Fruit fly (Drosophila melanogaster) whole organism, prepupa: ENCODE data around the gene ClpP.

Experiments
- Blimp-1 ChIP-seq: fragments of 200-800 bp; sonication (Bioruptor generic); optimal IDR thresholded peaks from 3 replicates; lab custom pipeline; 2017; ENCODE audit warnings: missing biosample characterization, missing genetic modification characterization, mild to moderate bottlenecking, moderate library complexity, missing genetic modification reagents
- CG32006 ChIP-seq: fragments of 200-800 bp; sonication (Bioruptor generic); optimal IDR thresholded peaks from 3 replicates; lab custom pipeline; 2017; ENCODE audit warnings: missing biosample characterization, mild to moderate bottlenecking, missing genetic modification characterization
- CG34406 ChIP-seq: fragments of 200-800 bp; sonication (Bioruptor generic); optimal IDR thresholded peaks from 3 replicates; lab custom pipeline; 2016; ENCODE audit warnings: missing biosample characterization, missing genetic modification characterization
- CG3919 ChIP-seq: fragments of 200-800 bp; sonication (Bioruptor generic); optimal IDR thresholded peaks from 3 replicates; lab custom pipeline; 2016; ENCODE audit warnings: missing biosample characterization, missing genetic modification characterization
- CG4318 ChIP-seq: fragments of 200-800 bp; sonication (Bioruptor generic); optimal IDR thresholded peaks from 3 replicates; lab custom pipeline; 2017; ENCODE audit warnings: missing biosample characterization, mild to moderate bottlenecking, missing genetic modification characterization
- CG6808 ChIP-seq: fragments of 200-800 bp; sonication (Bioruptor generic); optimal IDR thresholded peaks from 3 replicates; lab custom pipeline; 2017; ENCODE audit warnings: missing biosample characterization, missing genetic modification characterization, mild to moderate bottlenecking, moderate library complexity, missing genetic modification reagents
- OdsH ChIP-seq: fragments of 200-800 bp; sonication (Bioruptor generic); optimal IDR thresholded peaks from 3 replicates; lab custom pipeline; 2016; ENCODE audit warnings: missing biosample characterization, missing genetic modification characterization
- Sox14 ChIP-seq: fragments of 200-800 bp; sonication (Bioruptor generic); optimal IDR thresholded peaks from 3 replicates; lab custom pipeline; 2016; ENCODE audit warnings: missing biosample characterization, missing genetic modification characterization
- achi ChIP-seq: fragments of 200-800 bp; sonication (Bioruptor generic); optimal IDR thresholded peaks from 3 replicates; lab custom pipeline; 2016; ENCODE audit warnings: missing biosample characterization, missing genetic modification characterization
- dsx ChIP-seq: fragments of 200-800 bp; optimal IDR thresholded peaks from 3 replicates; lab custom pipeline; 2019; ENCODE audit warnings: missing biosample characterization, mild to moderate bottlenecking, missing genetic modification characterization, moderate library complexity; ENCODE audit not compliant: poor library complexity, severe bottlenecking
- net ChIP-seq: fragments of 200-800 bp; sonication (Bioruptor generic); optimal IDR thresholded peaks from 3 replicates; lab custom pipeline; 2016; ENCODE audit warnings: missing biosample characterization, missing genetic modification characterization

dm6 chr2L:10331066-10331847 lies 25.3 kb upstream of the ClpP start, which contains the start of the genes Schip1 and Cox10:
- TF ChIP-seq OdsH = no peak
- TF ChIP-seq dsx (GFP tag; lab: Kevin White, UChicago) = peak; percentile 86
- TF ChIP-seq Sox14 = no peak
- no peak for TF ChIP-seq CG34406
- TF ChIP-seq CG6808 = no peak
- no peak for TF ChIP-seq CG32006 (GFP tag; lab: Kevin White, UChicago)
- no peak for TF ChIP-seq net (GFP tag; lab: Kevin White, UChicago)
- no peak for TF ChIP-seq Blimp-1 (GFP tag; lab: Kevin White, UChicago)
- TF ChIP-seq CG4318 = no peak
- TF ChIP-seq CG3919 (GFP tag; lab: Kevin White, UChicago) = no peak
- TF ChIP-seq achi (GFP tag; lab: Kevin White, UChicago) = no peak
